Fruit fly (Drosophila melanogaster) whole organism, embryonic: ENCODE measurements around the gene Ir94a.

Experiments
- CG10959 ChIP-seq: fragments of 200-800 bp; sonication (Bioruptor generic); IDR thresholded peaks from 2 replicates; pipeline ENCODE4 v1.3.6; 2022; ENCODE audit warnings: missing biosample characterization, missing genetic modification characterization
- CG32772 ChIP-seq: fragments of 200-800 bp; sonication (Bioruptor generic); IDR thresholded peaks from 2 replicates; pipeline ENCODE4 v1.3.6; 2022; ENCODE audit warnings: missing biosample characterization, missing genetic modification characterization
- ttk ChIP-seq: fragments of 200-800 bp; sonication (Bioruptor generic); IDR thresholded peaks from 2 replicates; pipeline ENCODE4 v2.1.2; 2022; ENCODE audit warnings: missing biosample characterization, missing genetic modification characterization

- TF ChIP-seq CG10959 (no peak), CG32772 (GFP tag; lab: Robert Waterston, UW) (no peak), ttk (no peak)
Measured at dm6 chr3R:22152424-22152823, 39.2 kb downstream of the Ir94a start.
